Fruit fly (Drosophila melanogaster) whole organism, embryonic: Measurements from ENCODE around the gene Grik.

ENCODE experiments used
- Bdp1 ChIP-seq: fragments of 200-800 bp; sonication (Bioruptor generic); optimal IDR thresholded peaks from 3 replicates; lab custom pipeline; 2016; ENCODE audit warnings: missing biosample characterization, missing genetic modification characterization
- Bgb ChIP-seq: fragments of 200-800 bp; sonication (Bioruptor generic); IDR thresholded peaks from 2 replicates; pipeline ENCODE4 v1.3.6; 2022; ENCODE audit warnings: missing biosample characterization, missing genetic modification characterization; ENCODE audit not compliant: partially characterized antibody
- CG11085 ChIP-seq: fragments of 200-800 bp; sonication (Bioruptor generic); IDR thresholded peaks from 2 replicates; pipeline ENCODE4 v1.3.6; 2022; ENCODE audit warnings: missing biosample characterization, missing genetic modification characterization
- CG11456 ChIP-seq: fragments of 200-800 bp; sonication (Bioruptor generic); IDR thresholded peaks from 3 replicates; pipeline ENCODE4 v1.3.6; 2022; ENCODE audit warnings: missing biosample characterization, missing genetic modification characterization
- CG12155 ChIP-seq: fragments of 200-800 bp; sonication (Bioruptor generic); optimal IDR thresholded peaks from 3 replicates; lab custom pipeline; 2016; ENCODE audit warnings: missing biosample characterization, missing genetic modification characterization
- CG12659 ChIP-seq: fragments of 200-800 bp; sonication (Bioruptor generic); optimal IDR thresholded peaks from 3 replicates; lab custom pipeline; 2017; ENCODE audit warnings: mild to moderate bottlenecking, missing biosample characterization, missing genetic modification reagents, missing genetic modification characterization
- CG14710 ChIP-seq: fragments of 200-800 bp; sonication (Bioruptor generic); optimal IDR thresholded peaks from 3 replicates; lab custom pipeline; 2019; ENCODE audit warnings: missing biosample characterization, mild to moderate bottlenecking, missing genetic modification characterization, moderate library complexity
- CG14860 ChIP-seq: fragments of 200-800 bp; sonication (Bioruptor generic); IDR thresholded peaks from 3 replicates; pipeline ENCODE4 v1.3.6; 2022; ENCODE audit warnings: missing biosample characterization, missing genetic modification characterization; ENCODE audit not compliant: partially characterized antibody
- CG17612 ChIP-seq: fragments of 200-800 bp; sonication (Bioruptor generic); IDR thresholded peaks from 2 replicates; pipeline ENCODE4 v1.3.6; 2022; ENCODE audit warnings: missing biosample characterization, missing genetic modification characterization
- CG1832 ChIP-seq: fragments of 200-800 bp; sonication (Bioruptor generic); optimal IDR thresholded peaks from 2 replicates; lab custom pipeline; 2017; ENCODE audit warnings: missing biosample characterization, mild to moderate bottlenecking, missing genetic modification characterization, inconsistent platforms
- CG30431 ChIP-seq: fragments of 200-800 bp; sonication (Bioruptor generic); optimal IDR thresholded peaks from 2 replicates; lab custom pipeline; 2017; ENCODE audit warnings: missing biosample characterization, missing genetic modification characterization
- CG3065 ChIP-seq: fragments of 200-800 bp; sonication (Bioruptor generic); optimal IDR thresholded peaks from 2 replicates; lab custom pipeline; 2016; ENCODE audit warnings: missing biosample characterization, missing genetic modification characterization
- CG42726 ChIP-seq: fragments of 200-800 bp; sonication (Bioruptor generic); IDR thresholded peaks from 2 replicates; pipeline ENCODE4 v1.3.6; 2022; ENCODE audit warnings: missing biosample characterization, missing genetic modification characterization; ENCODE audit not compliant: partially characterized antibody
- CG4730 ChIP-seq: fragments of 200-800 bp; sonication (Bioruptor generic); IDR thresholded peaks from 2 replicates; pipeline ENCODE4 v1.3.6; 2022; ENCODE audit warnings: missing biosample characterization, missing genetic modification characterization
- CG9215 ChIP-seq: fragments of 200-800 bp; sonication (Bioruptor generic); IDR thresholded peaks from 2 replicates; pipeline ENCODE4 v1.3.6; 2022; ENCODE audit warnings: missing biosample characterization, missing genetic modification characterization
- Deaf1 ChIP-seq: fragments of 200-800 bp; optimal IDR thresholded peaks from 3 replicates; lab custom pipeline; 2019; ENCODE audit warnings: missing biosample characterization, mild to moderate bottlenecking, missing genetic modification characterization, moderate library complexity
- Dip2 ChIP-seq: fragments of 200-800 bp; sonication (Bioruptor generic); IDR thresholded peaks from 2 replicates; pipeline ENCODE4 v1.3.6; 2022; ENCODE audit warnings: missing biosample characterization, missing genetic modification characterization
- HLH3B ChIP-seq: fragments of 200-800 bp; sonication (Bioruptor generic); IDR thresholded peaks from 2 replicates; pipeline ENCODE4 v1.3.6; 2022; ENCODE audit warnings: missing biosample characterization, missing genetic modification characterization
- HLH4C ChIP-seq: fragments of 200-800 bp; sonication (Bioruptor generic); IDR thresholded peaks from 3 replicates; pipeline ENCODE4 v1.3.6; 2022; ENCODE audit warnings: missing biosample characterization, missing genetic modification characterization; ENCODE audit not compliant: partially characterized antibody
- HLHmδ ChIP-seq: fragments of 200-800 bp; sonication (Bioruptor generic); optimal IDR thresholded peaks from 2 replicates; lab custom pipeline; 2018; ENCODE audit warnings: missing biosample characterization, mild to moderate bottlenecking, missing genetic modification characterization, moderate library complexity
- Hey ChIP-seq: fragments of 200-800 bp; sonication (Bioruptor generic); optimal IDR thresholded peaks from 3 replicates; lab custom pipeline; 2018; ENCODE audit warnings: missing biosample characterization, mild to moderate bottlenecking, missing genetic modification characterization
- Hmr ChIP-seq: fragments of 200-800 bp; sonication (Bioruptor generic); optimal IDR thresholded peaks from 3 replicates; lab custom pipeline; 2017; ENCODE audit warnings: mild to moderate bottlenecking, missing biosample characterization, missing genetic modification reagents, missing genetic modification characterization
- Opbp ChIP-seq: fragments of 200-800 bp; sonication (Bioruptor generic); IDR thresholded peaks from 3 replicates; pipeline ENCODE4 v1.3.6; 2022; ENCODE audit warnings: missing biosample characterization, missing genetic modification characterization; ENCODE audit not compliant: partially characterized antibody
- Optix ChIP-seq: fragments of 200-800 bp; sonication (Bioruptor generic); IDR thresholded peaks from 3 replicates; pipeline ENCODE4 v1.3.6; 2022; ENCODE audit warnings: missing biosample characterization, missing genetic modification characterization
- Pdp1 ChIP-seq, 2 experiments: fragments of 200-800 bp; sonication (Bioruptor generic); optimal IDR thresholded peaks; 3 replicates each; lab custom pipeline; 2016; ENCODE audit warnings: missing biosample characterization in 2 of 2, missing genetic modification characterization in 2 of 2, mild to moderate bottlenecking in 1 of 2, moderate library complexity in 1 of 2
- Poxn ChIP-seq: fragments of 200-800 bp; sonication (Bioruptor generic); IDR thresholded peaks from 2 replicates; pipeline ENCODE4 v1.3.6; 2022; ENCODE audit warnings: missing biosample characterization, missing genetic modification characterization
- Trl ChIP-seq, 3 experiments: fragments of >200 bp in 2 of 3; fragments of 200-800 bp in 1 of 3; sonication (Bioruptor generic) in 1 of 3; optimal IDR thresholded peaks; 2 replicates in 1 of 3; 3 replicates in 2 of 3; lab custom pipeline; 2016 to 2017; ENCODE audit warnings: missing biosample characterization in 1 of 3, missing genetic modification characterization in 1 of 3
- Vsx1 ChIP-seq: fragments of 200-800 bp; sonication (Bioruptor generic); optimal IDR thresholded peaks from 2 replicates; lab custom pipeline; 2017; ENCODE audit warnings: missing biosample characterization, mild to moderate bottlenecking, missing genetic modification characterization, missing genetic modification reagents
- Xbp1 ChIP-seq: fragments of 200-800 bp; sonication (Bioruptor generic); optimal IDR thresholded peaks from 3 replicates; lab custom pipeline; 2016; ENCODE audit warnings: missing biosample characterization, mild to moderate bottlenecking, missing genetic modification characterization
- YL-1 ChIP-seq: fragments of 200-800 bp; sonication (Bioruptor generic); optimal IDR thresholded peaks from 3 replicates; lab custom pipeline; 2017; ENCODE audit warnings: missing biosample characterization, mild to moderate bottlenecking, missing genetic modification characterization
- abd-A ChIP-seq: fragments of 200-800 bp; sonication (Bioruptor generic); optimal IDR thresholded peaks from 3 replicates; lab custom pipeline; 2019; ENCODE audit warnings: missing biosample characterization, mild to moderate bottlenecking, missing genetic modification characterization, moderate library complexity
- ato ChIP-seq: fragments of 200-800 bp; sonication (Bioruptor generic); IDR thresholded peaks from 2 replicates; pipeline ENCODE4 v1.3.6; 2022; ENCODE audit warnings: missing biosample characterization, missing genetic modification characterization; ENCODE audit not compliant: partially characterized antibody
- bowl ChIP-seq: fragments of 200-800 bp; sonication (Bioruptor generic); IDR thresholded peaks from 2 replicates; pipeline ENCODE4 v1.3.6; 2022; ENCODE audit warnings: missing biosample characterization, missing genetic modification characterization
- chm ChIP-seq: fragments of 200-800 bp; sonication (Bioruptor generic); IDR thresholded peaks from 2 replicates; pipeline ENCODE4 v1.3.6; 2022; ENCODE audit warnings: missing biosample characterization, missing genetic modification characterization
- croc ChIP-seq: fragments of 200-800 bp; sonication (Bioruptor generic); conservative IDR thresholded peaks from 3 replicates; pipeline ENCODE4 v1.3.6; 2022; ENCODE audit warnings: missing biosample characterization, missing genetic modification characterization
- cwo ChIP-seq: fragments of 200-800 bp; sonication (Bioruptor generic); optimal IDR thresholded peaks from 3 replicates; lab custom pipeline; 2017; ENCODE audit warnings: missing biosample characterization, missing genetic modification characterization, mild to moderate bottlenecking, moderate library complexity, missing genetic modification reagents
- danr ChIP-seq: fragments of 200-800 bp; sonication (Bioruptor generic); IDR thresholded peaks from 2 replicates; pipeline ENCODE4 v1.3.6; 2022; ENCODE audit warnings: missing biosample characterization, missing genetic modification characterization
- ewg ChIP-seq: fragments of 200-800 bp; sonication (Bioruptor generic); optimal IDR thresholded peaks from 3 replicates; lab custom pipeline; 2017; ENCODE audit warnings: mild to moderate bottlenecking, missing biosample characterization, missing genetic modification reagents, missing genetic modification characterization
- fu2 ChIP-seq: fragments of 200-800 bp; sonication (Bioruptor generic); optimal IDR thresholded peaks from 2 replicates; lab custom pipeline; 2016; ENCODE audit warnings: missing biosample characterization, missing genetic modification characterization
- hbn ChIP-seq: fragments of 200-800 bp; sonication (Bioruptor generic); IDR thresholded peaks from 2 replicates; pipeline ENCODE4 v1.3.6; 2022; ENCODE audit warnings: missing biosample characterization, missing genetic modification characterization; ENCODE audit not compliant: partially characterized antibody
- hkb ChIP-seq, 2 experiments: fragments of 200-800 bp in 1 of 2; fragments of >200 bp in 1 of 2; sonication (Bioruptor generic) in 1 of 2; IDR thresholded peaks in 1 of 2; optimal IDR thresholded peaks in 1 of 2; 2 replicates each; pipeline versions ENCODE4 v1.3.6 to Lab custom; 2017 to 2022; ENCODE audit warnings: missing biosample characterization in 1 of 2, missing genetic modification characterization in 1 of 2
- lmd ChIP-seq: fragments of 200-800 bp; sonication (Bioruptor generic); IDR thresholded peaks from 2 replicates; pipeline ENCODE4 v1.3.6; 2022; ENCODE audit warnings: missing biosample characterization, missing genetic modification characterization
- mld ChIP-seq: fragments of 200-800 bp; sonication (Bioruptor generic); IDR thresholded peaks from 3 replicates; pipeline ENCODE4 v1.3.6; 2022; ENCODE audit warnings: missing biosample characterization, missing genetic modification characterization; ENCODE audit not compliant: partially characterized antibody
- otp ChIP-seq: fragments of 200-800 bp; sonication (Bioruptor generic); IDR thresholded peaks from 3 replicates; pipeline ENCODE4, ENCODE4 v1.3.6; 2022; ENCODE audit warnings: missing biosample characterization, missing genetic modification characterization
- pita ChIP-seq: fragments of 200-800 bp; sonication (Bioruptor generic); optimal IDR thresholded peaks from 2 replicates; lab custom pipeline; 2017; ENCODE audit warnings: missing biosample characterization, mild to moderate bottlenecking, missing genetic modification characterization
- scrt ChIP-seq: fragments of 200-800 bp; sonication (Bioruptor generic); optimal IDR thresholded peaks from 2 replicates; lab custom pipeline; 2018; ENCODE audit warnings: missing biosample characterization, mild to moderate bottlenecking, missing genetic modification characterization, moderate library complexity
- sens ChIP-seq: fragments of 200-800 bp; sonication (Bioruptor generic); peaks from one replicate; lab custom pipeline; 2016; ENCODE audit warnings: missing biosample characterization, missing genetic modification characterization
- slou ChIP-seq: fragments of 200-800 bp; sonication (Bioruptor generic); optimal IDR thresholded peaks from 3 replicates; lab custom pipeline; 2016; ENCODE audit warnings: missing biosample characterization, missing genetic modification characterization
- sr ChIP-seq: fragments of 200-800 bp; sonication (Bioruptor generic); IDR thresholded peaks from 3 replicates; pipeline ENCODE4 v1.3.6; 2022; ENCODE audit warnings: missing biosample characterization, missing genetic modification characterization

Grik gene

DNA sequence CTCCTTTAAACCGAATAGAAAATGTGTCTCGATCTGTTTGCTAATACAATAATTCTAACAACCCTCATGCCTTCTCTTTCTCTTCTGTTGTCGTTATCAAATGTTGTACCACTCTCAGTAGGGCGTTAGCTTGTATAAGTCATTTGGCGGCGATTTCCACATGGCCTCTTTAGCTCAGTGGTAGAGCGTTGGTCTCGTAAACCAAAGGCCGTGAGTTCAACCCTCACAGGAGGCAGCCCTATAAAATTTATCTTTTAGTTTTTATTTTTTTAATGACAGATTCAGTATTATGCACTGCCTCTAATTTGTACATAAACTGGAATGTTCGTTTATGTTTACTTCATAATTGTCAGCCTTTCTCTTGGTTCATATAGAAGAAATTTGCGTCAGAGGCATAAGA is 10.3 kb upstream of the Grik start (continued):
- TF ChIP-seq slou (no peak), Pdp1 (GFP tag; optimal IDR thresholded peaks at IDR 0.05; lab: Kevin White, UChicago) (peak in 1 of 2 experiments; percentile 9), Opbp (peak; percentile 88), CG14860 (GFP tag; lab: Robert Waterston, UW) (peak; percentile 46; the same call in 2 of the 3 replicates), ato (GFP tag; lab: Robert Waterston, UW) (peak; percentile 67), CG42726 (GFP tag; lab: Robert Waterston, UW) (peak; percentile 80), hbn (GFP tag; lab: Robert Waterston, UW) (peak; percentile 17; the same call in 1 of the 2 replicates), CG1832 (peak; percentile 25), abd-A (tag; lab: Kevin White, UChicago) (peak; percentile 12), CG17612 (GFP tag; lab: Robert Waterston, UW) (no peak), Bdp1 (GFP tag; lab: Kevin White, UChicago) (peak; percentile 99), sens (peak; percentile 56)

dm6 chr3R:20897128-20897527 is 4.6 kb upstream of the Grik start, which contains the start of gene Ktl:
Ktl (minus strand) TSS chr3R:20897320.
- TF ChIP-seq fu2 (GFP tag; lab: Kevin White, UChicago) (no peak), CG4730 (no peak), CG12659 (GFP tag; lab: Kevin White, UChicago) (no peak), pita (no peak), CG9215 (GFP tag; lab: Robert Waterston, UW) (no peak), mld (GFP tag; lab: Robert Waterston, UW) (no peak), scrt (GFP tag; lab: Kevin White, UChicago) (peak; percentile 26), CG12155 (peak; percentile 64), otp (GFP tag; lab: Robert Waterston, UW) (no peak), bowl (GFP tag; lab: Robert Waterston, UW) (no peak), Hey (no peak), Deaf1 (peak; percentile 11), ewg (peak; percentile 43), Bgb (GFP tag; lab: Robert Waterston, UW) (no peak), chm (GFP tag; lab: Robert Waterston, UW) (no peak), Vsx1 (no peak), Hmr (GFP tag; lab: Kevin White, UChicago) (no peak), YL-1 (GFP tag; lab: Kevin White, UChicago) (no peak), HLH4C (GFP tag; lab: Robert Waterston, UW) (no peak), Optix (no peak), cwo (GFP tag; lab: Kevin White, UChicago) (no peak), CG30431 (GFP tag; lab: Kevin White, UChicago) (no peak), Trl (optimal IDR thresholded peaks at IDR 0.05; lab: Kevin White, UChicago) (peak; percentile 17 to 42), Trl (GFP tag; optimal IDR thresholded peaks at IDR 0.05; lab: Kevin White, UChicago) (no peak), CG11085 (GFP tag; lab: Robert Waterston, UW) (no peak), sr (no peak), CG11456 (no peak), HLHmδ (no peak), Poxn (GFP tag; lab: Robert Waterston, UW) (no peak), HLH3B (no peak), lmd (GFP tag; lab: Robert Waterston, UW) (no peak), croc (GFP tag; lab: Robert Waterston, UW) (no peak), CG14710 (tag; lab: Kevin White, UChicago) (no peak), Xbp1 (no peak), Dip2 (GFP tag; lab: Robert Waterston, UW) (no peak), danr (GFP tag; lab: Robert Waterston, UW) (no peak), CG3065 (GFP tag; lab: Kevin White, UChicago) (no peak), hkb (optimal IDR thresholded peaks at IDR 0.05; lab: Kevin White, UChicago) (no peak), hkb (GFP tag; IDR thresholded peaks at IDR 0.05; lab: Robert Waterston, UW) (no peak)
